Fruit fly (Drosophila melanogaster): Measurements from ENCODE around the gene Pxt.

The Pxt gene

dm6 chr3R:17706971-17707406 lies 12.3 kb upstream of the Pxt start (continued):
- TF ChIP-seq CG1529 (GFP tag; optimal IDR thresholded peaks at IDR 0.05), result no peak
- TF ChIP-seq CG15514 (GFP tag; optimal IDR thresholded peaks at IDR 0.05), result no peak
- peak; percentile 65; the same call in 1 of the 2 replicates for TF ChIP-seq rib (GFP tag; IDR thresholded peaks at IDR 0.05)
- TF ChIP-seq so (GFP tag; IDR thresholded peaks at IDR 0.05), result no peak
- TF ChIP-seq CG6765 (GFP tag; optimal IDR thresholded peaks at IDR 0.05), result no peak
- no peak for TF ChIP-seq CG10274 (GFP tag; optimal IDR thresholded peaks at IDR 0.05)
- no peak for TF ChIP-seq Hmr (GFP tag; optimal IDR thresholded peaks at IDR 0.05)
- TF ChIP-seq Xbp1 (GFP tag; optimal IDR thresholded peaks at IDR 0.05), result no peak
- TF ChIP-seq lov (optimal IDR thresholded peaks at IDR 0.05), result no peak
- no peak for TF ChIP-seq lov (GFP tag; IDR thresholded peaks at IDR 0.05)
- TF ChIP-seq CG2202 (tag; optimal IDR thresholded peaks at IDR 0.05), result no peak
- no peak for TF ChIP-seq sim (GFP tag; IDR thresholded peaks at IDR 0.05)
- no peak for TF ChIP-seq Trl (optimal IDR thresholded peaks at IDR 0.05)
- no peak for TF ChIP-seq Trl (GFP tag; optimal IDR thresholded peaks at IDR 0.05)
- no peak for TF ChIP-seq NK7.1 (GFP tag; optimal IDR thresholded peaks at IDR 0.05)
- TF ChIP-seq CG11504 (tag; optimal IDR thresholded peaks at IDR 0.05), result no peak
- TF ChIP-seq CG12744 (GFP tag; optimal IDR thresholded peaks at IDR 0.05), result no peak
- no peak for TF ChIP-seq CG9932 (GFP tag; IDR thresholded peaks at IDR 0.05)
- 0 out of 3 replicates have a peak, but pooled peaks have one; percentile 35 for TF ChIP-seq CG6175 (GFP tag; IDR thresholded peaks at IDR 0.05)
- TF ChIP-seq tio (GFP tag; optimal IDR thresholded peaks at IDR 0.05), result no peak
- no peak for TF ChIP-seq CG34224 (GFP tag; IDR thresholded peaks at IDR 0.05; ENCODE audit: partially characterized antibody)
- TF ChIP-seq B-H2 (GFP tag; optimal IDR thresholded peaks at IDR 0.05), result no peak
- TF ChIP-seq GATAe (GFP tag; conservative IDR thresholded peaks at IDR 0.05), result no peak
- no peak for TF ChIP-seq fd96Cb (tag; optimal IDR thresholded peaks at IDR 0.05)
- no peak for TF ChIP-seq CG7963 (GFP tag; IDR thresholded peaks at IDR 0.05; ENCODE audit: partially characterized antibody)
- no peak for TF ChIP-seq CG9817 (tag; optimal IDR thresholded peaks at IDR 0.05)
- TF ChIP-seq crol (GFP tag; IDR thresholded peaks at IDR 0.05), result peak; percentile 91
- TF ChIP-seq Elba2 (GFP tag; optimal IDR thresholded peaks at IDR 0.05), result no peak
- TF ChIP-seq prd (optimal IDR thresholded peaks at IDR 0.05), result no peak
- no peak for TF ChIP-seq prd (GFP tag; IDR thresholded peaks at IDR 0.05)
- no peak for TF ChIP-seq Spps (tag; optimal IDR thresholded peaks at IDR 0.05)
- TF ChIP-seq CG13296 (GFP tag; optimal IDR thresholded peaks at IDR 0.05), result no peak
- TF ChIP-seq dpn (GFP tag; optimal IDR thresholded peaks at IDR 0.05), result no peak
- TF ChIP-seq gem (tag; optimal IDR thresholded peaks at IDR 0.05), result no peak
- TF ChIP-seq p53 (GFP tag; optimal IDR thresholded peaks at IDR 0.05), result no peak
- peak in 1 of 2 experiments; percentile 57 for TF ChIP-seq Pdp1 (GFP tag; optimal IDR thresholded peaks at IDR 0.05)
- TF ChIP-seq lilli (GFP tag; optimal IDR thresholded peaks at IDR 0.05), result no peak
- TF ChIP-seq knrl (GFP tag; IDR thresholded peaks at IDR 0.05; ENCODE audit: partially characterized antibody), result no peak
- TF ChIP-seq bigmax (GFP tag; optimal IDR thresholded peaks at IDR 0.05), result no peak
- TF ChIP-seq Sox100B (GFP tag; optimal IDR thresholded peaks at IDR 0.05), result no peak
- no peak for TF ChIP-seq CG17568 (GFP tag; optimal IDR thresholded peaks at IDR 0.05)
- no peak for TF ChIP-seq her (GFP tag; optimal IDR thresholded peaks at IDR 0.05)
- TF ChIP-seq CG7987 (GFP tag; optimal IDR thresholded peaks at IDR 0.05), result peak; percentile 85
- no peak for TF ChIP-seq pho (GFP tag; optimal IDR thresholded peaks at IDR 0.05)
- TF ChIP-seq cwo (GFP tag; optimal IDR thresholded peaks at IDR 0.05), result peak; percentile 98
- TF ChIP-seq CG30020 (tag; optimal IDR thresholded peaks at IDR 0.05), result no peak
- no peak for TF ChIP-seq Abd-B (GFP tag; optimal IDR thresholded peaks at IDR 0.05)
- TF ChIP-seq cg (GFP tag; optimal IDR thresholded peaks at IDR 0.05), result peak; percentile 19
- TF ChIP-seq slp2 (GFP tag; optimal IDR thresholded peaks at IDR 0.05), result no peak
- no peak for TF ChIP-seq CG12942 (GFP tag; optimal IDR thresholded peaks at IDR 0.05)
- no peak for TF ChIP-seq CG18262 (tag; optimal IDR thresholded peaks at IDR 0.05)
- no peak for TF ChIP-seq ssp (GFP tag; IDR thresholded peaks at IDR 0.05)

Measured in whole organism, embryonic.